Worm (Caenorhabditis elegans) whole organism, L4/young adult: ENCODE measurements around the gene W10G11.19.

ENCODE experiments used
- W03F9.2 ChIP-seq: fragments of 150-350 bp; optimal IDR thresholded peaks from 2 replicates; lab custom pipeline; 2014; ENCODE audit warnings: missing biosample characterization, missing genetic modification characterization
- dao-5 ChIP-seq: sonication (generic microtip); optimal IDR thresholded peaks from 2 replicates; lab custom pipeline; 2016; ENCODE audit warnings: missing genotype, missing genetic modification characterization, moderate library complexity, missing compliant biosample characterization
- him-1 ChIP-seq: sonication (generic microtip); optimal IDR thresholded peaks from 2 replicates; lab custom pipeline; 2016; ENCODE audit warnings: missing genotype, missing genetic modification reagents, missing genetic modification characterization, missing compliant biosample characterization

W10G11.19 gene

ce11 chrII:3550352-3550751 lies at the start of gene W10G11.19:
Gene W10G11.19 (plus strand): TSS chrII:3550652.
- TF ChIP-seq him-1 (tag; lab: Kevin White, UChicago): no peak
- TF ChIP-seq dao-5 (tag; lab: Kevin White, UChicago): no peak
- TF ChIP-seq W03F9.2 (tag; lab: Kevin White, UChicago): no peak

- TF ChIP-seq him-1 (tag; lab: Kevin White, UChicago) (no peak), W03F9.2 (tag; lab: Kevin White, UChicago) (no peak), dao-5 (tag; lab: Kevin White, UChicago) (no peak)
Measured at ce11 chrII:3502011-3502410, 48.4 kb upstream of the W10G11.19 start.

ce11 chrII:3502520-3503323 lies 47.7 kb upstream of the W10G11.19 start, which contains the start of the genes col-71 and Y49F6B.2:
Gene col-71 (minus strand): TSS chrII:3502570.
Gene Y49F6B.2 (plus strand): TSS chrII:3502968.
- TF ChIP-seq him-1 (tag; lab: Kevin White, UChicago) (peak; percentile 36), dao-5 (tag; lab: Kevin White, UChicago) (no peak), W03F9.2 (tag; lab: Kevin White, UChicago) (peak; percentile 74)

ce11 chrII:3504717-3505116 lies 45.7 kb upstream of the W10G11.19 start, which contains the start of gene cyh-1:
Gene cyh-1 (plus strand): TSS chrII:3505017.
- TF ChIP-seq dao-5 (tag; lab: Kevin White, UChicago) (no peak), him-1 (tag; lab: Kevin White, UChicago) (no peak), W03F9.2 (tag; lab: Kevin White, UChicago) (no peak)

- TF ChIP-seq him-1 (tag; lab: Kevin White, UChicago): no peak
- TF ChIP-seq W03F9.2 (tag; lab: Kevin White, UChicago): no peak
- no peak for TF ChIP-seq dao-5 (tag; lab: Kevin White, UChicago)
Measured at ce11 chrII:3512240-3512639, 38.2 kb upstream of the W10G11.19 start, which contains the start of gene Y49F6B.19. Gene Y49F6B.19 (minus strand): TSS chrII:3512340.

- TF ChIP-seq W03F9.2 (tag; lab: Kevin White, UChicago): no peak
- TF ChIP-seq dao-5 (tag; lab: Kevin White, UChicago): no peak
- TF ChIP-seq him-1 (tag; lab: Kevin White, UChicago): no peak
Measured at ce11 chrII:3514631-3515030, 35.8 kb upstream of the W10G11.19 start, which contains the start of gene srz-5. Gene srz-5 (minus strand): TSS chrII:3514731.

- no peak for TF ChIP-seq W03F9.2 (tag; lab: Kevin White, UChicago)
- no peak for TF ChIP-seq dao-5 (tag; lab: Kevin White, UChicago)
- TF ChIP-seq him-1 (tag; lab: Kevin White, UChicago): no peak
Measured at ce11 chrII:3515384-3516053, 34.9 kb upstream of the W10G11.19 start, which contains the start of the genes Y49F6B.14 and clec-125. Gene Y49F6B.14 (minus strand): TSS chrII:3515484. Gene clec-125 (plus strand): TSS chrII:3516003.

ce11 chrII:3516175-3516574 lies 34.3 kb upstream of the W10G11.19 start:
- no peak for TF ChIP-seq him-1 (tag; lab: Kevin White, UChicago)
- no peak for TF ChIP-seq W03F9.2 (tag; lab: Kevin White, UChicago)
- no peak for TF ChIP-seq dao-5 (tag; lab: Kevin White, UChicago)

ce11 chrII:3518961-3519544 lies 31.4 kb upstream of the W10G11.19 start, which contains the start of gene clec-126:
Gene clec-126 (plus strand): TSS chrII:3519494.
- TF ChIP-seq W03F9.2 (tag; lab: Kevin White, UChicago) (peak; percentile 41), him-1 (tag; lab: Kevin White, UChicago) (peak; percentile 79), dao-5 (tag; lab: Kevin White, UChicago) (peak; percentile 15)

ce11 chrII:3520988-3521850 lies 29.2 kb upstream of the W10G11.19 start, which contains the start of gene W09G10.9:
Gene W09G10.9 (plus strand): TSS chrII:3521800.
- TF ChIP-seq W03F9.2 (tag; lab: Kevin White, UChicago): no peak
- TF ChIP-seq dao-5 (tag; lab: Kevin White, UChicago): no peak
- TF ChIP-seq him-1 (tag; lab: Kevin White, UChicago): no peak

- TF ChIP-seq W03F9.2 (tag; lab: Kevin White, UChicago) (peak; percentile 10), him-1 (tag; lab: Kevin White, UChicago) (peak; percentile 51)
Measured at ce11 chrII:3523547-3523946, 26.9 kb upstream of the W10G11.19 start.

- TF ChIP-seq W03F9.2 (tag; lab: Kevin White, UChicago) (no peak), dao-5 (tag; lab: Kevin White, UChicago) (no peak), him-1 (tag; lab: Kevin White, UChicago) (no peak)
Measured at ce11 chrII:3524097-3524496, 26.4 kb upstream of the W10G11.19 start, which contains the start of gene col-72. Gene col-72 (minus strand): TSS chrII:3524197.
